Fruit fly (Drosophila melanogaster) whole organism, prepupa: ENCODE measurements around the gene dl.
A peak's percentile ranks its signal among the peaks of the same experiment; 100 is the strongest.

Experiments used
- Blimp-1 ChIP-seq: fragments of 200-800 bp; sonication (Bioruptor generic); optimal IDR thresholded peaks from 3 replicates; lab custom pipeline; 2017; ENCODE audit warnings: missing biosample characterization, missing genetic modification characterization, mild to moderate bottlenecking, moderate library complexity, missing genetic modification reagents
- CG10631 ChIP-seq: fragments of 200-800 bp; sonication (Bioruptor generic); optimal IDR thresholded peaks from 2 replicates; lab custom pipeline; 2016; ENCODE audit warnings: missing biosample characterization, missing genetic modification characterization
- CG10669 ChIP-seq: fragments of 200-800 bp; sonication (Bioruptor generic); optimal IDR thresholded peaks from 3 replicates; lab custom pipeline; 2018; ENCODE audit warnings: missing biosample characterization, mild to moderate bottlenecking, missing genetic modification characterization, moderate library complexity
- CG11294 ChIP-seq: fragments of 200-800 bp; sonication (Bioruptor generic); IDR thresholded peaks from 2 replicates; pipeline ENCODE4 v1.3.6; 2022; ENCODE audit warnings: missing biosample characterization, missing genetic modification characterization
- CG15336 ChIP-seq: fragments of 200-800 bp; sonication (Bioruptor generic); IDR thresholded peaks from 2 replicates; pipeline ENCODE4 v1.3.6; 2022; ENCODE audit warnings: missing biosample characterization, missing genetic modification characterization
- CG1621 ChIP-seq: fragments of 200-800 bp; sonication (Bioruptor generic); optimal IDR thresholded peaks from 3 replicates; lab custom pipeline; 2018; ENCODE audit warnings: missing biosample characterization, mild to moderate bottlenecking, missing genetic modification characterization
- CG16779 ChIP-seq: fragments of 200-800 bp; sonication (Bioruptor generic); optimal IDR thresholded peaks from 3 replicates; lab custom pipeline; 2017; ENCODE audit warnings: missing biosample characterization, mild to moderate bottlenecking, missing genetic modification characterization
- CG3032 ChIP-seq: fragments of 200-800 bp; optimal IDR thresholded peaks from 2 replicates; lab custom pipeline; 2019; ENCODE audit warnings: missing biosample characterization, mild to moderate bottlenecking, missing genetic modification characterization, moderate library complexity
- CG31627 ChIP-seq: fragments of 200-800 bp; sonication (Bioruptor generic); optimal IDR thresholded peaks from 3 replicates; lab custom pipeline; 2016; ENCODE audit warnings: missing biosample characterization, missing genetic modification characterization
- CG32006 ChIP-seq: fragments of 200-800 bp; sonication (Bioruptor generic); optimal IDR thresholded peaks from 3 replicates; lab custom pipeline; 2017; ENCODE audit warnings: missing biosample characterization, mild to moderate bottlenecking, missing genetic modification characterization
- CG34406 ChIP-seq: fragments of 200-800 bp; sonication (Bioruptor generic); optimal IDR thresholded peaks from 3 replicates; lab custom pipeline; 2016; ENCODE audit warnings: missing biosample characterization, missing genetic modification characterization
- CG3919 ChIP-seq: fragments of 200-800 bp; sonication (Bioruptor generic); optimal IDR thresholded peaks from 3 replicates; lab custom pipeline; 2016; ENCODE audit warnings: missing biosample characterization, missing genetic modification characterization
- CG4318 ChIP-seq: fragments of 200-800 bp; sonication (Bioruptor generic); optimal IDR thresholded peaks from 3 replicates; lab custom pipeline; 2017; ENCODE audit warnings: missing biosample characterization, mild to moderate bottlenecking, missing genetic modification characterization
- CG6163 ChIP-seq: fragments of 200-800 bp; sonication (Bioruptor generic); IDR thresholded peaks from 3 replicates; pipeline ENCODE4 v1.3.6; 2022; ENCODE audit warnings: missing biosample characterization, missing genetic modification characterization
- CG6276 ChIP-seq: fragments of 200-800 bp; sonication (Bioruptor generic); optimal IDR thresholded peaks from 2 replicates; lab custom pipeline; 2017; ENCODE audit warnings: missing biosample characterization, mild to moderate bottlenecking, missing genetic modification characterization
- CG6792 ChIP-seq: fragments of 200-800 bp; sonication (Bioruptor generic); optimal IDR thresholded peaks from 3 replicates; lab custom pipeline; 2016; ENCODE audit warnings: missing biosample characterization, missing genetic modification characterization
- CG6808 ChIP-seq: fragments of 200-800 bp; sonication (Bioruptor generic); optimal IDR thresholded peaks from 3 replicates; lab custom pipeline; 2017; ENCODE audit warnings: missing biosample characterization, missing genetic modification characterization, mild to moderate bottlenecking, moderate library complexity, missing genetic modification reagents
- CG7368 ChIP-seq: fragments of 200-800 bp; sonication (Bioruptor generic); optimal IDR thresholded peaks from 3 replicates; lab custom pipeline; 2016; ENCODE audit warnings: missing biosample characterization, missing genetic modification characterization
- CG8119 ChIP-seq: fragments of 200-800 bp; sonication (Bioruptor generic); IDR thresholded peaks from 3 replicates; pipeline ENCODE4 v1.3.6; 2022; ENCODE audit warnings: missing biosample characterization, missing genetic modification characterization
- CG8632 ChIP-seq: fragments of 200-800 bp; sonication (Bioruptor generic); optimal IDR thresholded peaks from 3 replicates; lab custom pipeline; 2016; ENCODE audit warnings: missing biosample characterization, missing genetic modification characterization
- Eip75B ChIP-seq: fragments of 200-800 bp; sonication (Bioruptor generic); optimal IDR thresholded peaks from 3 replicates; lab custom pipeline; 2016; ENCODE audit warnings: missing biosample characterization, missing genetic modification characterization
- Eip78C ChIP-seq: fragments of 200-800 bp; sonication (Bioruptor generic); peaks from one replicate; lab custom pipeline; 2016; ENCODE audit warnings: missing biosample characterization, missing genetic modification characterization
- Eip93F ChIP-seq: fragments of 200-800 bp; sonication (Bioruptor generic); optimal IDR thresholded peaks from 2 replicates; lab custom pipeline; 2016; ENCODE audit warnings: missing biosample characterization, mild to moderate bottlenecking, missing genetic modification characterization
- Ets21C ChIP-seq: fragments of 200-800 bp; sonication (Bioruptor generic); optimal IDR thresholded peaks from 3 replicates; lab custom pipeline; 2016; ENCODE audit warnings: missing biosample characterization, missing genetic modification characterization
- Gug ChIP-seq: fragments of 200-800 bp; sonication (Bioruptor generic); IDR thresholded peaks from 2 replicates; pipeline ENCODE4 v1.3.6; 2022; ENCODE audit warnings: missing biosample characterization, missing genetic modification characterization
- Hr39 ChIP-seq: fragments of 200-800 bp; sonication (Bioruptor generic); optimal IDR thresholded peaks from 2 replicates; lab custom pipeline; 2016; ENCODE audit warnings: missing biosample characterization, missing genetic modification characterization
- Hr4 ChIP-seq: fragments of 200-800 bp; sonication (Bioruptor generic); optimal IDR thresholded peaks from 3 replicates; lab custom pipeline; 2016; ENCODE audit warnings: missing biosample characterization, missing genetic modification characterization
- Lpt ChIP-seq: fragments of 200-800 bp; sonication (Bioruptor generic); optimal IDR thresholded peaks from 3 replicates; lab custom pipeline; 2016; ENCODE audit warnings: missing biosample characterization, missing genetic modification characterization
- Met ChIP-seq: fragments of 200-800 bp; sonication (Bioruptor generic); optimal IDR thresholded peaks from 3 replicates; lab custom pipeline; 2016; ENCODE audit warnings: missing biosample characterization, missing genetic modification characterization
- OdsH ChIP-seq: fragments of 200-800 bp; sonication (Bioruptor generic); optimal IDR thresholded peaks from 3 replicates; lab custom pipeline; 2016; ENCODE audit warnings: missing biosample characterization, missing genetic modification characterization
- Smox ChIP-seq: fragments of 200-800 bp; sonication (Bioruptor generic); optimal IDR thresholded peaks from 3 replicates; lab custom pipeline; 2016; ENCODE audit warnings: missing biosample characterization, missing genetic modification characterization
- Sox14 ChIP-seq: fragments of 200-800 bp; sonication (Bioruptor generic); optimal IDR thresholded peaks from 3 replicates; lab custom pipeline; 2016; ENCODE audit warnings: missing biosample characterization, missing genetic modification characterization
- achi ChIP-seq: fragments of 200-800 bp; sonication (Bioruptor generic); optimal IDR thresholded peaks from 3 replicates; lab custom pipeline; 2016; ENCODE audit warnings: missing biosample characterization, missing genetic modification characterization
- acj6 ChIP-seq: fragments of 200-800 bp; sonication (Bioruptor generic); optimal IDR thresholded peaks from 3 replicates; lab custom pipeline; 2016; ENCODE audit warnings: missing biosample characterization, missing genetic modification characterization
- cyc ChIP-seq: fragments of 200-800 bp; sonication (Bioruptor generic); optimal IDR thresholded peaks from 3 replicates; lab custom pipeline; 2016; ENCODE audit warnings: missing biosample characterization, missing genetic modification characterization
- dac ChIP-seq: fragments of 200-800 bp; sonication (Bioruptor generic); optimal IDR thresholded peaks from 2 replicates; lab custom pipeline; 2017; ENCODE audit warnings: missing biosample characterization, mild to moderate bottlenecking, missing genetic modification characterization
- dsx ChIP-seq: fragments of 200-800 bp; optimal IDR thresholded peaks from 3 replicates; lab custom pipeline; 2019; ENCODE audit warnings: missing biosample characterization, mild to moderate bottlenecking, missing genetic modification characterization, moderate library complexity; ENCODE audit not compliant: poor library complexity, severe bottlenecking
- eg ChIP-seq: fragments of 200-800 bp; sonication (Bioruptor generic); IDR thresholded peaks from 3 replicates; pipeline ENCODE4 v1.3.6; 2022; ENCODE audit warnings: missing biosample characterization, missing genetic modification characterization
- esn ChIP-seq: fragments of 200-800 bp; sonication (Bioruptor generic); optimal IDR thresholded peaks from 2 replicates; lab custom pipeline; 2016; ENCODE audit warnings: missing biosample characterization, mild to moderate bottlenecking, missing genetic modification characterization, moderate library complexity
- fd59A ChIP-seq: fragments of 200-800 bp; sonication (Bioruptor generic); optimal IDR thresholded peaks from 2 replicates; lab custom pipeline; 2017; ENCODE audit warnings: missing biosample characterization, mild to moderate bottlenecking, missing genetic modification characterization, missing genetic modification reagents
- lz ChIP-seq: fragments of 200-800 bp; sonication (Bioruptor generic); optimal IDR thresholded peaks from 3 replicates; lab custom pipeline; 2016; ENCODE audit warnings: missing biosample characterization, missing genetic modification characterization
- net ChIP-seq: fragments of 200-800 bp; sonication (Bioruptor generic); optimal IDR thresholded peaks from 3 replicates; lab custom pipeline; 2016; ENCODE audit warnings: missing biosample characterization, missing genetic modification characterization
- pdm3 ChIP-seq: fragments of 200-800 bp; sonication (Bioruptor generic); optimal IDR thresholded peaks from 3 replicates; lab custom pipeline; 2016; ENCODE audit warnings: missing biosample characterization, missing genetic modification characterization
- salr ChIP-seq, 2 experiments: fragments of 200-800 bp; sonication (Bioruptor generic); optimal IDR thresholded peaks; 3 replicates each; lab custom pipeline; 2016 to 2018; ENCODE audit warnings: missing biosample characterization in 2 of 2, missing genetic modification characterization in 2 of 2, mild to moderate bottlenecking in 1 of 2
- spab ChIP-seq: fragments of 200-800 bp; sonication (Bioruptor generic); optimal IDR thresholded peaks from 2 replicates; lab custom pipeline; 2017; ENCODE audit warnings: missing biosample characterization, mild to moderate bottlenecking, missing genetic modification characterization, missing genetic modification reagents
- svp ChIP-seq: fragments of 200-800 bp; sonication (Bioruptor generic); peaks from one replicate; lab custom pipeline; 2016; ENCODE audit warnings: missing biosample characterization, missing genetic modification characterization
- vri ChIP-seq: fragments of 200-800 bp; sonication (Bioruptor generic); optimal IDR thresholded peaks from 3 replicates; lab custom pipeline; 2016; ENCODE audit warnings: missing biosample characterization, mild to moderate bottlenecking, missing genetic modification characterization

Gene dl

dm6 chr2L:17429788-17430587, 20.2 kb downstream of the dl start (continued):
- peak; percentile 85 for TF ChIP-seq Eip75B
- peak; percentile 95 for TF ChIP-seq acj6
- peak; percentile 91 for TF ChIP-seq svp (GFP tag; lab: Kevin White, UChicago)
- TF ChIP-seq lz (GFP tag; lab: Kevin White, UChicago) = peak; percentile 88
- TF ChIP-seq dac = peak; percentile 68
- TF ChIP-seq pdm3 (GFP tag; lab: Kevin White, UChicago) = peak; percentile 86
- TF ChIP-seq Ets21C (GFP tag; lab: Kevin White, UChicago) = peak; percentile 46
- TF ChIP-seq esn (GFP tag; lab: Kevin White, UChicago) = peak; percentile 94
- peak; percentile 64 for TF ChIP-seq dsx
- TF ChIP-seq CG31627 (GFP tag; lab: Kevin White, UChicago) = peak; percentile 83
- peak; percentile 99 for TF ChIP-seq CG3032 (tag; lab: Kevin White, UChicago)
- peak; percentile 94 for TF ChIP-seq Eip78C (GFP tag; lab: Kevin White, UChicago)
- TF ChIP-seq salr (GFP tag; optimal IDR thresholded peaks at IDR 0.05; lab: Kevin White, UChicago) = peak; percentile 20 to 90
- peak; percentile 87 for TF ChIP-seq CG6276 (GFP tag; lab: Kevin White, UChicago)
- peak; percentile 97 for TF ChIP-seq CG10669 (GFP tag; lab: Kevin White, UChicago)
- peak; percentile 91 for TF ChIP-seq CG34406
- TF ChIP-seq CG3919 (GFP tag; lab: Kevin White, UChicago) = peak; percentile 81
- TF ChIP-seq CG6808 = peak; percentile 97
- TF ChIP-seq Hr39 = peak; percentile 87
- TF ChIP-seq CG1621 (tag; lab: Kevin White, UChicago) = peak; percentile 72
- peak; percentile 82 for TF ChIP-seq CG4318 (GFP tag; lab: Kevin White, UChicago)
- TF ChIP-seq CG11294 = peak; percentile 86
- peak; percentile 55 for TF ChIP-seq vri
- TF ChIP-seq CG7368 = peak; percentile 93
- peak; percentile 81 for TF ChIP-seq achi (GFP tag; lab: Kevin White, UChicago)
- TF ChIP-seq, all 60 proteins: peak for 58

- TF ChIP-seq Hr4 (GFP tag; lab: Kevin White, UChicago) (no peak), CG32006 (no peak), CG31627 (GFP tag; lab: Kevin White, UChicago) (no peak), salr (GFP tag; optimal IDR thresholded peaks at IDR 0.05; lab: Kevin White, UChicago) (peak; percentile 0 to 14), CG16779 (tag; lab: Kevin White, UChicago) (peak; percentile 44), Gug (GFP tag; lab: Robert Waterston, UW) (peak; percentile 14; the same call in 1 of the 2 replicates), Blimp-1 (GFP tag; lab: Kevin White, UChicago) (no peak), spab (GFP tag; lab: Kevin White, UChicago) (peak; percentile 43), fd59A (GFP tag; lab: Kevin White, UChicago) (peak; percentile 23), Lpt (GFP tag; lab: Kevin White, UChicago) (peak; percentile 22), CG10631 (GFP tag; lab: Kevin White, UChicago) (no peak), eg (GFP tag; lab: Robert Waterston, UW) (peak; percentile 72), OdsH (GFP tag; lab: Kevin White, UChicago) (no peak), CG11294 (no peak), net (GFP tag; lab: Kevin White, UChicago) (peak; percentile 42), Eip93F (GFP tag; lab: Kevin White, UChicago) (no peak), svp (GFP tag; lab: Kevin White, UChicago) (peak; percentile 92), CG6792 (GFP tag; lab: Kevin White, UChicago) (no peak), CG3919 (GFP tag; lab: Kevin White, UChicago) (peak; percentile 51), CG15336 (GFP tag; lab: Robert Waterston, UW) (peak; percentile 59), dsx (peak; percentile 55), CG8119 (peak; percentile 59; the same call in 1 of the 3 replicates), CG6163 (GFP tag; lab: Robert Waterston, UW) (peak; percentile 64), Eip78C (GFP tag; lab: Kevin White, UChicago) (peak; percentile 80), esn (GFP tag; lab: Kevin White, UChicago) (peak; percentile 11), Met (GFP tag; lab: Kevin White, UChicago) (peak; percentile 2), CG34406 (peak; percentile 1), Eip75B (peak; percentile 41), CG10669 (GFP tag; lab: Kevin White, UChicago) (peak; percentile 28), lz (GFP tag; lab: Kevin White, UChicago) (no peak), Smox (no peak), CG8632 (GFP tag; lab: Kevin White, UChicago) (no peak), Hr39 (no peak), CG7368 (peak; percentile 27), cyc (no peak), Sox14 (no peak)
Observed at dm6 chr2L:17427929-17428456, 22.2 kb downstream of the dl start.
